Fruit fly (Drosophila melanogaster) whole organism, embryonic: ENCODE measurements around the gene mxt.

Source experiments
- Asciz ChIP-seq: fragments of 200-800 bp; sonication (Bioruptor generic); optimal IDR thresholded peaks from 2 replicates; lab custom pipeline; 2017; ENCODE audit warnings: missing biosample characterization, mild to moderate bottlenecking, missing genetic modification characterization, missing genetic modification reagents
- BEAF-32 ChIP-seq: fragments of 200-800 bp; sonication (Bioruptor generic); optimal IDR thresholded peaks from 3 replicates; lab custom pipeline; 2017; ENCODE audit warnings: missing biosample characterization, missing genetic modification characterization, mild to moderate bottlenecking, moderate library complexity, missing genetic modification reagents
- Blimp-1 ChIP-seq: fragments of 200-800 bp; sonication (Bioruptor generic); optimal IDR thresholded peaks from 3 replicates; lab custom pipeline; 2018; ENCODE audit warnings: missing biosample characterization, missing genetic modification characterization, mild to moderate bottlenecking, moderate library complexity, missing genetic modification reagents
- CG10267 ChIP-seq: fragments of 200-800 bp; sonication (Bioruptor generic); optimal IDR thresholded peaks from 2 replicates; lab custom pipeline; 2018; ENCODE audit warnings: missing biosample characterization, mild to moderate bottlenecking, missing genetic modification characterization, moderate library complexity
- CG10366 ChIP-seq: fragments of 200-800 bp; sonication (Bioruptor generic); IDR thresholded peaks from 2 replicates; pipeline ENCODE4 v1.3.6; 2022; ENCODE audit warnings: missing biosample characterization, missing genetic modification characterization
- CG11504 ChIP-seq: fragments of 200-800 bp; sonication (Bioruptor generic); optimal IDR thresholded peaks from 3 replicates; lab custom pipeline; 2019; ENCODE audit warnings: missing biosample characterization, mild to moderate bottlenecking, missing genetic modification characterization, moderate library complexity
- CG11560 ChIP-seq: fragments of 200-800 bp; sonication (Bioruptor generic); IDR thresholded peaks from 3 replicates; pipeline ENCODE4 v1.3.6; 2022; ENCODE audit warnings: missing biosample characterization, missing genetic modification characterization
- CG12236 ChIP-seq: fragments of 200-800 bp; sonication (Bioruptor generic); optimal IDR thresholded peaks from 2 replicates; lab custom pipeline; 2016; ENCODE audit warnings: missing biosample characterization, missing genetic modification characterization
- CG12659 ChIP-seq: fragments of 200-800 bp; sonication (Bioruptor generic); optimal IDR thresholded peaks from 3 replicates; lab custom pipeline; 2017; ENCODE audit warnings: mild to moderate bottlenecking, missing biosample characterization, missing genetic modification reagents, missing genetic modification characterization
- CG1529 ChIP-seq: fragments of 200-800 bp; sonication (Bioruptor generic); optimal IDR thresholded peaks from 3 replicates; lab custom pipeline; 2018; ENCODE audit warnings: missing biosample characterization, missing genetic modification characterization
- CG15514 ChIP-seq: fragments of 200-800 bp; sonication (Bioruptor generic); optimal IDR thresholded peaks from 3 replicates; lab custom pipeline; 2017; ENCODE audit warnings: missing biosample characterization, missing genetic modification characterization, mild to moderate bottlenecking, moderate library complexity, missing genetic modification reagents
- CG17568 ChIP-seq: fragments of 200-800 bp; sonication (Bioruptor generic); optimal IDR thresholded peaks from 2 replicates; lab custom pipeline; 2018; ENCODE audit warnings: missing biosample characterization, mild to moderate bottlenecking, missing genetic modification characterization, moderate library complexity
- CG17829 ChIP-seq: fragments of 200-800 bp; optimal IDR thresholded peaks from 2 replicates; lab custom pipeline; 2019; ENCODE audit warnings: missing biosample characterization, mild to moderate bottlenecking, missing genetic modification characterization, moderate library complexity
- CG2116 ChIP-seq: fragments of 200-800 bp; sonication (Bioruptor generic); optimal IDR thresholded peaks from 3 replicates; lab custom pipeline; 2018; ENCODE audit warnings: missing biosample characterization, mild to moderate bottlenecking, missing genetic modification characterization
- CG2202 ChIP-seq: fragments of 200-800 bp; sonication (Bioruptor generic); optimal IDR thresholded peaks from 2 replicates; lab custom pipeline; 2018; ENCODE audit warnings: missing biosample characterization, mild to moderate bottlenecking, missing genetic modification characterization
- CG30020 ChIP-seq: fragments of 200-800 bp; optimal IDR thresholded peaks from 2 replicates; lab custom pipeline; 2019; ENCODE audit warnings: missing biosample characterization, mild to moderate bottlenecking, missing genetic modification characterization, moderate library complexity
- CG4707 ChIP-seq: fragments of 200-800 bp; sonication (Bioruptor generic); optimal IDR thresholded peaks from 2 replicates; lab custom pipeline; 2018; ENCODE audit warnings: missing biosample characterization, mild to moderate bottlenecking, missing genetic modification characterization, moderate library complexity
- CG5180 ChIP-seq: fragments of 200-800 bp; sonication (Bioruptor generic); optimal IDR thresholded peaks from 3 replicates; lab custom pipeline; 2017; ENCODE audit warnings: missing biosample characterization, missing genetic modification characterization, mild to moderate bottlenecking, moderate library complexity, missing genetic modification reagents
- CG6654 ChIP-seq: fragments of 200-800 bp; sonication (Bioruptor generic); optimal IDR thresholded peaks from 2 replicates; lab custom pipeline; 2017; ENCODE audit warnings: missing biosample characterization, mild to moderate bottlenecking, missing genetic modification characterization
- CG7271 ChIP-seq: fragments of 200-800 bp; sonication (Bioruptor generic); optimal IDR thresholded peaks from 2 replicates; lab custom pipeline; 2018; ENCODE audit warnings: missing biosample characterization, mild to moderate bottlenecking, missing genetic modification characterization, moderate library complexity
- CG8089 ChIP-seq: fragments of 200-800 bp; sonication (Bioruptor generic); optimal IDR thresholded peaks from 3 replicates; lab custom pipeline; 2016; ENCODE audit warnings: missing biosample characterization, missing genetic modification characterization
- CG8924 ChIP-seq: fragments of 200-800 bp; optimal IDR thresholded peaks from 3 replicates; lab custom pipeline; 2019; ENCODE audit warnings: missing biosample characterization, mild to moderate bottlenecking, missing genetic modification characterization, moderate library complexity
- CTCF ChIP-seq: fragments of 200-800 bp; sonication (Bioruptor generic); optimal IDR thresholded peaks from 2 replicates; lab custom pipeline; 2017; ENCODE audit warnings: missing biosample characterization, mild to moderate bottlenecking, missing genetic modification characterization, moderate library complexity
- D19B ChIP-seq: fragments of 200-800 bp; sonication (Bioruptor generic); optimal IDR thresholded peaks from 2 replicates; lab custom pipeline; 2017; ENCODE audit warnings: missing biosample characterization, mild to moderate bottlenecking, missing genetic modification characterization
- Dp ChIP-seq: fragments of 200-800 bp; sonication (Bioruptor generic); optimal IDR thresholded peaks from 2 replicates; lab custom pipeline; 2018; ENCODE audit warnings: missing biosample characterization, mild to moderate bottlenecking, missing genetic modification characterization, moderate library complexity
- E2f2 ChIP-seq: fragments of 200-800 bp; sonication (Bioruptor generic); IDR thresholded peaks from 2 replicates; pipeline ENCODE4 v1.3.6; 2022; ENCODE audit warnings: missing biosample characterization, missing genetic modification characterization
- Hr51 ChIP-seq, 2 experiments: fragments of 200-800 bp; sonication (Bioruptor generic); optimal IDR thresholded peaks; 2 replicates in 1 of 2; 3 replicates in 1 of 2; lab custom pipeline; 2016 to 2018; ENCODE audit warnings: missing biosample characterization in 2 of 2, missing genetic modification characterization in 2 of 2, mild to moderate bottlenecking in 1 of 2, moderate library complexity in 1 of 2
- MBD-R2 ChIP-seq: fragments of 200-800 bp; sonication (Bioruptor generic); IDR thresholded peaks from 2 replicates; pipeline ENCODE4 v1.3.6; 2022; ENCODE audit warnings: missing biosample characterization, missing genetic modification characterization
- Myb ChIP-seq: fragments of 200-800 bp; sonication (Bioruptor generic); optimal IDR thresholded peaks from 2 replicates; lab custom pipeline; 2016; ENCODE audit warnings: missing biosample characterization, missing genetic modification characterization
- Nf-YC ChIP-seq: fragments of 200-800 bp; optimal IDR thresholded peaks from 3 replicates; lab custom pipeline; 2019; ENCODE audit warnings: missing biosample characterization, mild to moderate bottlenecking, missing genetic modification characterization, moderate library complexity
- Scr ChIP-seq: fragments of 200-800 bp; sonication (Bioruptor generic); IDR thresholded peaks from 2 replicates; pipeline ENCODE4 v1.3.6; 2022; ENCODE audit warnings: missing biosample characterization, missing genetic modification characterization; ENCODE audit not compliant: partially characterized antibody
- TFAM ChIP-seq: fragments of 200-800 bp; sonication (Bioruptor generic); optimal IDR thresholded peaks from 2 replicates; lab custom pipeline; 2017; ENCODE audit warnings: missing biosample characterization, missing genetic modification characterization, inconsistent platforms
- ato ChIP-seq: fragments of 200-800 bp; sonication (Bioruptor generic); IDR thresholded peaks from 2 replicates; pipeline ENCODE4 v1.3.6; 2022; ENCODE audit warnings: missing biosample characterization, missing genetic modification characterization; ENCODE audit not compliant: partially characterized antibody
- bbx ChIP-seq: fragments of 200-800 bp; sonication (Bioruptor generic); IDR thresholded peaks from 2 replicates; pipeline ENCODE4 v1.3.6; 2022; ENCODE audit warnings: missing biosample characterization, missing genetic modification characterization; ENCODE audit not compliant: partially characterized antibody
- bsh ChIP-seq, 2 experiments: fragments of 200-800 bp; sonication (Bioruptor generic); optimal IDR thresholded peaks; 2 replicates each; lab custom pipeline; 2017 to 2018; ENCODE audit warnings: mild to moderate bottlenecking in 2 of 2, missing biosample characterization in 2 of 2, missing genetic modification characterization in 2 of 2, moderate library complexity in 1 of 2
- ci ChIP-seq: fragments of 200-800 bp; sonication (Bioruptor generic); IDR thresholded peaks from 3 replicates; pipeline ENCODE4 v1.3.6; 2022; ENCODE audit warnings: missing biosample characterization, missing genetic modification characterization
- crp ChIP-seq, 2 experiments: fragments of 200-800 bp; sonication (Bioruptor generic); optimal IDR thresholded peaks; 2 replicates in 1 of 2; 3 replicates in 1 of 2; lab custom pipeline; 2017; ENCODE audit warnings: missing biosample characterization in 2 of 2, missing genetic modification characterization in 2 of 2, mild to moderate bottlenecking in 1 of 2, moderate library complexity in 1 of 2
- danr ChIP-seq: fragments of 200-800 bp; sonication (Bioruptor generic); IDR thresholded peaks from 2 replicates; pipeline ENCODE4 v1.3.6; 2022; ENCODE audit warnings: missing biosample characterization, missing genetic modification characterization
- gfzf ChIP-seq: fragments of 200-800 bp; sonication (Bioruptor generic); optimal IDR thresholded peaks from 2 replicates; lab custom pipeline; 2016; ENCODE audit warnings: missing biosample characterization, mild to moderate bottlenecking, missing genetic modification characterization, moderate library complexity
- her ChIP-seq: fragments of 200-800 bp; sonication (Bioruptor generic); optimal IDR thresholded peaks from 2 replicates; lab custom pipeline; 2016; ENCODE audit warnings: missing biosample characterization, missing genetic modification characterization
- hkb ChIP-seq, 2 experiments: fragments of 200-800 bp in 1 of 2; fragments of >200 bp in 1 of 2; sonication (Bioruptor generic) in 1 of 2; IDR thresholded peaks in 1 of 2; optimal IDR thresholded peaks in 1 of 2; 2 replicates each; pipeline versions ENCODE4 v1.3.6 to Lab custom; 2017 to 2022; ENCODE audit warnings: missing biosample characterization in 1 of 2, missing genetic modification characterization in 1 of 2
- nmo ChIP-seq: fragments of 200-800 bp; sonication (Bioruptor generic); optimal IDR thresholded peaks from 2 replicates; lab custom pipeline; 2018; ENCODE audit warnings: missing biosample characterization, mild to moderate bottlenecking, missing genetic modification characterization, moderate library complexity
- phol ChIP-seq: fragments of 200-800 bp; sonication (Bioruptor generic); optimal IDR thresholded peaks from 3 replicates; lab custom pipeline; 2018; ENCODE audit warnings: missing biosample characterization, mild to moderate bottlenecking, missing genetic modification characterization, moderate library complexity
- pzg ChIP-seq: fragments of 200-800 bp; sonication (Bioruptor generic); optimal IDR thresholded peaks from 3 replicates; lab custom pipeline; 2018; ENCODE audit warnings: missing biosample characterization, mild to moderate bottlenecking, missing genetic modification characterization, moderate library complexity
- sd ChIP-seq: fragments of 200-800 bp; sonication (Bioruptor generic); optimal IDR thresholded peaks from 3 replicates; lab custom pipeline; 2018; ENCODE audit warnings: missing biosample characterization, mild to moderate bottlenecking, missing genetic modification characterization, moderate library complexity
- sens ChIP-seq: fragments of 200-800 bp; sonication (Bioruptor generic); peaks from one replicate; lab custom pipeline; 2016; ENCODE audit warnings: missing biosample characterization, missing genetic modification characterization
- stwl ChIP-seq: fragments of 200-800 bp; sonication (Bioruptor generic); optimal IDR thresholded peaks from 3 replicates; lab custom pipeline; 2018; ENCODE audit warnings: missing biosample characterization, mild to moderate bottlenecking, missing genetic modification characterization, moderate library complexity
- wdn ChIP-seq: fragments of 200-800 bp; sonication (Bioruptor generic); IDR thresholded peaks from 2 replicates; pipeline ENCODE4 v1.3.6; 2022; ENCODE audit warnings: missing biosample characterization, missing genetic modification characterization

The mxt gene

dm6 chr2L:4794524-4794804 lies 52.6 kb downstream of the mxt start, which contains the start of gene CG3294:
TSS of gene CG3294 (plus strand) at chr2L:4794549.
- TF ChIP-seq E2f2 (GFP tag; lab: Robert Waterston, UW) (peak; percentile 54), Dp (GFP tag; lab: Kevin White, UChicago) (peak; percentile 47), stwl (tag; lab: Kevin White, UChicago) (peak; percentile 77), CG7271 (tag; lab: Kevin White, UChicago) (no peak), Nf-YC (peak; percentile 18), CG30020 (tag; lab: Kevin White, UChicago) (peak; percentile 41), CG11560 (no peak), pzg (GFP tag; lab: Kevin White, UChicago) (peak; percentile 53), Scr (GFP tag; lab: Robert Waterston, UW) (peak; percentile 15; the same call in 1 of the 2 replicates), CG8089 (GFP tag; lab: Kevin White, UChicago) (no peak), phol (tag; lab: Kevin White, UChicago) (peak; percentile 14), TFAM (GFP tag; lab: Kevin White, UChicago) (no peak), nmo (no peak), D19B (GFP tag; lab: Kevin White, UChicago) (peak; percentile 61), CG10366 (peak; percentile 73), CG17829 (tag; lab: Kevin White, UChicago) (peak; percentile 1), BEAF-32 (peak; percentile 26), bbx (no peak), her (GFP tag; lab: Kevin White, UChicago) (peak; percentile 98), crp (GFP tag; optimal IDR thresholded peaks at IDR 0.05; lab: Kevin White, UChicago) (peak; percentile 65 to 93), MBD-R2 (GFP tag; lab: Robert Waterston, UW) (peak; percentile 90), CG8924 (tag; lab: Kevin White, UChicago) (no peak), CG2116 (GFP tag; lab: Kevin White, UChicago) (peak; percentile 25), CG10267 (tag; lab: Kevin White, UChicago) (peak; percentile 3), CG15514 (GFP tag; lab: Kevin White, UChicago) (peak; percentile 24), sd (tag; lab: Kevin White, UChicago) (peak; percentile 5), CTCF (GFP tag; lab: Kevin White, UChicago) (peak; percentile 30), gfzf (peak; percentile 68), CG6654 (GFP tag; lab: Kevin White, UChicago) (no peak)

dm6 chr2L:4793780-4794523 lies 53.1 kb downstream of the mxt start, which contains the start of gene fipi:
TSS of gene fipi (minus strand) at chr2L:4794044.
- TF ChIP-seq wdn (GFP tag; lab: Robert Waterston, UW) (no peak), sens (GFP tag; lab: Kevin White, UChicago) (peak; percentile 68), CG12659 (peak; percentile 10), bsh (GFP tag; optimal IDR thresholded peaks at IDR 0.05; lab: Kevin White, UChicago) (peak in 1 of 2 experiments; percentile 46), ci (GFP tag; lab: Robert Waterston, UW) (peak; percentile 61; the same call in 1 of the 3 replicates), ato (GFP tag; lab: Robert Waterston, UW) (no peak), hkb (optimal IDR thresholded peaks at IDR 0.05; lab: Kevin White, UChicago) (no peak), hkb (GFP tag; IDR thresholded peaks at IDR 0.05; lab: Robert Waterston, UW) (peak; percentile 52), CG2202 (tag; lab: Kevin White, UChicago) (peak; percentile 12), CG4707 (peak; percentile 36), Hr51 (GFP tag; optimal IDR thresholded peaks at IDR 0.05; lab: Kevin White, UChicago) (peak in 1 of 2 experiments; percentile 33), CG11504 (tag; lab: Kevin White, UChicago) (peak; percentile 99), CTCF (GFP tag; lab: Kevin White, UChicago) (peak; percentile 73), MBD-R2 (GFP tag; lab: Robert Waterston, UW) (no peak), Myb (GFP tag; lab: Kevin White, UChicago) (peak; percentile 15), Blimp-1 (GFP tag; lab: Kevin White, UChicago) (peak; percentile 26), CG17568 (GFP tag; lab: Kevin White, UChicago) (peak; percentile 52), CG1529 (peak; percentile 16), danr (no peak), CG5180 (GFP tag; lab: Kevin White, UChicago) (peak; percentile 5), Asciz (peak; percentile 40), CG12236 (no peak)
